Worm (Caenorhabditis elegans) whole organism, L2 larva: ENCODE results near the gene pno-1.
"Not testable (repeated sequence)": the region's sequence is repeated elsewhere in the genome, so short reads cannot be mapped to it uniquely, and the experiment has no call there.

ENCODE experiments used
- F13H6.1 ChIP-seq: sonication (generic microtip); optimal IDR thresholded peaks from 2 replicates; lab custom pipeline; 2016; ENCODE audit warnings: missing genetic modification characterization, missing compliant biosample characterization
- ZK546.5 ChIP-seq: sonication (generic microtip); optimal IDR thresholded peaks from 2 replicates; lab custom pipeline; 2017; ENCODE audit warnings: missing biosample characterization, missing genetic modification characterization
- alr-1 ChIP-seq: fragments of 150-350 bp; optimal IDR thresholded peaks from 2 replicates; lab custom pipeline; 2014; ENCODE audit warnings: missing biosample characterization, missing genetic modification characterization
- aly-2 ChIP-seq: fragments of 150-350 bp; optimal IDR thresholded peaks from 2 replicates; lab custom pipeline; 2014; ENCODE audit warnings: missing biosample characterization, missing genetic modification characterization
- blmp-1 ChIP-seq: sonication (generic microtip); optimal IDR thresholded peaks from 2 replicates; lab custom pipeline; 2017; ENCODE audit warnings: missing genetic modification characterization, mild to moderate bottlenecking, missing compliant biosample characterization, antibody characterized with exemption, moderate library complexity; ENCODE audit not compliant: insufficient read depth
- ceh-16 ChIP-seq: fragments of 150-350 bp; optimal IDR thresholded peaks from 2 replicates; lab custom pipeline; 2014; ENCODE audit warnings: missing biosample characterization, missing genetic modification characterization
- ceh-82 ChIP-seq: fragments of 150-350 bp; optimal IDR thresholded peaks from 2 replicates; lab custom pipeline; 2014; ENCODE audit warnings: missing biosample characterization, missing genetic modification characterization
- crh-2 ChIP-seq: sonication (generic microtip); optimal IDR thresholded peaks from 2 replicates; lab custom pipeline; 2017; ENCODE audit warnings: missing biosample characterization, missing genetic modification characterization
- egl-27 ChIP-seq: sonication (generic microtip); optimal IDR thresholded peaks from 3 replicates; lab custom pipeline; 2017; ENCODE audit warnings: missing biosample characterization, missing genetic modification reagents, missing genetic modification characterization
- elt-1 ChIP-seq: fragments of 150-350 bp; optimal IDR thresholded peaks from 2 replicates; lab custom pipeline; 2014; ENCODE audit warnings: missing biosample characterization, missing genetic modification characterization
- elt-3 ChIP-seq: sonication (generic microtip); optimal IDR thresholded peaks from 2 replicates; lab custom pipeline; 2017; ENCODE audit warnings: missing biosample characterization, missing genetic modification characterization
- fos-1 ChIP-seq: fragments of 150-350 bp; optimal IDR thresholded peaks from 2 replicates; lab custom pipeline; 2014; ENCODE audit warnings: missing biosample characterization, missing genetic modification characterization
- gmeb-1 ChIP-seq: fragments of 150-350 bp; optimal IDR thresholded peaks from 2 replicates; lab custom pipeline; 2014; ENCODE audit warnings: missing biosample characterization, missing genetic modification characterization
- lin-13 ChIP-seq: fragments of 150-350 bp; optimal IDR thresholded peaks from 2 replicates; lab custom pipeline; 2014; ENCODE audit warnings: missing biosample characterization, missing genetic modification reagents, missing genetic modification characterization
- lsy-2 ChIP-seq, 2 experiments: fragments of 150-350 bp in 1 of 2; sonication (generic microtip) in 1 of 2; optimal IDR thresholded peaks; 2 replicates each; lab custom pipeline; 2014 to 2017; ENCODE audit warnings: missing biosample characterization in 2 of 2, missing genetic modification characterization in 2 of 2
- mab-5 ChIP-seq: fragments of 150-350 bp; optimal IDR thresholded peaks from 2 replicates; lab custom pipeline; 2014; ENCODE audit warnings: missing biosample characterization, missing genetic modification characterization
- mbf-1 ChIP-seq: sonication (generic microtip); optimal IDR thresholded peaks from 2 replicates; lab custom pipeline; 2017; ENCODE audit warnings: missing biosample characterization, missing genetic modification characterization
- nhr-10 ChIP-seq: sonication (generic microtip); optimal IDR thresholded peaks from 2 replicates; lab custom pipeline; 2017; ENCODE audit warnings: missing biosample characterization, missing genetic modification characterization
- nhr-12 ChIP-seq: fragments of 150-350 bp; optimal IDR thresholded peaks from 2 replicates; lab custom pipeline; 2014; ENCODE audit warnings: missing biosample characterization, missing genetic modification characterization
- nhr-129 ChIP-seq: fragments of 150-350 bp; optimal IDR thresholded peaks from 2 replicates; lab custom pipeline; 2014; ENCODE audit warnings: missing biosample characterization, missing genetic modification characterization
- nhr-21 ChIP-seq: fragments of 150-350 bp; optimal IDR thresholded peaks from 2 replicates; lab custom pipeline; 2014; ENCODE audit warnings: missing biosample characterization, missing genetic modification characterization
- nhr-23 ChIP-seq: fragments of 150-350 bp; optimal IDR thresholded peaks from 2 replicates; lab custom pipeline; 2014; ENCODE audit warnings: missing biosample characterization, missing genetic modification reagents, missing genetic modification characterization
- nhr-237 ChIP-seq: fragments of 150-350 bp; optimal IDR thresholded peaks from 2 replicates; lab custom pipeline; 2014; ENCODE audit warnings: missing biosample characterization, missing genetic modification characterization
- nhr-6 ChIP-seq: fragments of 150-350 bp; optimal IDR thresholded peaks from 2 replicates; lab custom pipeline; 2014; ENCODE audit warnings: missing biosample characterization, missing genetic modification characterization
- nhr-77 ChIP-seq: fragments of 150-350 bp; optimal IDR thresholded peaks from 2 replicates; lab custom pipeline; 2014; ENCODE audit warnings: missing biosample characterization, missing genetic modification characterization
- sem-4 ChIP-seq: fragments of 150-350 bp; optimal IDR thresholded peaks from 2 replicates; lab custom pipeline; 2014; ENCODE audit warnings: missing biosample characterization, missing genetic modification reagents, missing genetic modification characterization
- sma-3 ChIP-seq: sonication (generic microtip); optimal IDR thresholded peaks from 2 replicates; lab custom pipeline; 2016; ENCODE audit warnings: missing genetic modification reagents, missing genetic modification characterization, missing compliant biosample characterization
- sma-9 ChIP-seq, 2 experiments: fragments of 150-350 bp in 1 of 2; sonication (generic microtip) in 1 of 2; optimal IDR thresholded peaks; 2 replicates each; lab custom pipeline; 2014 to 2016; ENCODE audit warnings: missing genetic modification characterization in 2 of 2, mild to moderate bottlenecking in 1 of 2, missing biosample characterization in 1 of 2, missing compliant biosample characterization in 1 of 2, missing genetic modification reagents in 1 of 2, moderate library complexity in 1 of 2
- unc-55 ChIP-seq: fragments of 150-350 bp; sonication (generic microtip); optimal IDR thresholded peaks from 3 replicates; lab custom pipeline; 2014; ENCODE audit warnings: missing biosample characterization, missing genetic modification reagents, missing genetic modification characterization
- unc-62 ChIP-seq: fragments of 150-350 bp; optimal IDR thresholded peaks from 2 replicates; lab custom pipeline; 2014; ENCODE audit warnings: missing biosample characterization, missing genetic modification reagents, missing genetic modification characterization
- zag-1 ChIP-seq: fragments of 150-350 bp; optimal IDR thresholded peaks from 2 replicates; lab custom pipeline; 2014; ENCODE audit warnings: missing biosample characterization, missing genetic modification characterization
- ztf-1 ChIP-seq: fragments of 200-800 bp; sonication (Bioruptor generic); conservative IDR thresholded peaks from 2 replicates; pipeline ENCODE4 v1.3.6; 2022; ENCODE audit warnings: missing genetic modification characterization, missing compliant biosample characterization
- ztf-11 ChIP-seq: sonication (generic microtip); optimal IDR thresholded peaks from 2 replicates; lab custom pipeline; 2017; ENCODE audit warnings: missing biosample characterization, missing genetic modification characterization
- ztf-4 ChIP-seq: fragments of 150-350 bp; optimal IDR thresholded peaks from 2 replicates; lab custom pipeline; 2014; ENCODE audit warnings: missing biosample characterization, missing genetic modification characterization

Gene pno-1

ce11 chrII:9740552-9740951 is 2.1 kb downstream of the pno-1 start:
- TF ChIP-seq sma-9 (GFP tag; optimal IDR thresholded peaks at IDR 0.05; lab: Kevin White, UChicago) (peak; percentile 10), sma-9 (tag; optimal IDR thresholded peaks at IDR 0.05; lab: Kevin White, UChicago) (no peak), nhr-10 (tag; lab: Kevin White, UChicago) (no peak), mab-5 (tag; lab: Kevin White, UChicago) (no peak), fos-1 (tag; lab: Kevin White, UChicago) (peak; percentile 39), lsy-2 (tag; optimal IDR thresholded peaks at IDR 0.05; lab: Kevin White, UChicago) (peak in 1 of 2 experiments; percentile 53), crh-2 (peak; percentile 42)
- TF ChIP-seq, all 48 proteins: peak for 4

DNA sequence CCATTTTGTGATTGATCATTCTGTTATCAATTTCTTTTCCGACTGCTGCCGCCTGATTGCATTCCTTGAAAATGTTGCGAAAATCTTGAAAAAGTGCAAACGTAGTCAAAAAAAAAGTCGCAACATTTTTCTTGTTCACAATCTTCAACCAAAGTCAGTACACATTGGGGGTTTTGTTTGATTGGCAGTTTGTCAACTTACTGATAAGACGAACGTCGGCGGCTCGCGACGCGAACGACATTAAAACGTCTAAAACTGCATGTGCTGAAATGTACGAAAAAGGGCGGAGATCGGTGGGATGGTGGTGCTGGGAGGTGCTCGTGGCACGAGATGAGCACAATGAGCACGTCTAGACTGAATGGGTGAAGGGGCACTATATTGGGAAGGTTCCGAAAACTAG is 3.9 kb downstream of the pno-1 start:
- no peak for TF ChIP-seq gmeb-1 (tag; lab: Kevin White, UChicago)
- TF ChIP-seq ztf-11 (tag; lab: Kevin White, UChicago) = no peak
- TF ChIP-seq nhr-12 (tag; lab: Kevin White, UChicago) = no peak
- peak; percentile 81 for TF ChIP-seq fos-1 (tag; lab: Kevin White, UChicago)
- TF ChIP-seq nhr-6 (tag; lab: Kevin White, UChicago) = no peak
- no peak for TF ChIP-seq nhr-129 (tag; lab: Kevin White, UChicago)
- no peak for TF ChIP-seq mbf-1 (tag; lab: Kevin White, UChicago)
- TF ChIP-seq unc-62 (GFP tag; lab: Kevin White, UChicago) = no peak
- peak; percentile 36 for TF ChIP-seq crh-2
- TF ChIP-seq alr-1 (tag; lab: Kevin White, UChicago) = no peak
- TF ChIP-seq nhr-23 (tag; lab: Kevin White, UChicago) = no peak
- no peak for TF ChIP-seq zag-1
- TF ChIP-seq F13H6.1 = peak; percentile 37
- no peak for TF ChIP-seq sma-9 (GFP tag; optimal IDR thresholded peaks at IDR 0.05; lab: Kevin White, UChicago)
- TF ChIP-seq sma-9 (tag; optimal IDR thresholded peaks at IDR 0.05; lab: Kevin White, UChicago) = no peak
- no peak for TF ChIP-seq nhr-10 (tag; lab: Kevin White, UChicago)

DNA sequence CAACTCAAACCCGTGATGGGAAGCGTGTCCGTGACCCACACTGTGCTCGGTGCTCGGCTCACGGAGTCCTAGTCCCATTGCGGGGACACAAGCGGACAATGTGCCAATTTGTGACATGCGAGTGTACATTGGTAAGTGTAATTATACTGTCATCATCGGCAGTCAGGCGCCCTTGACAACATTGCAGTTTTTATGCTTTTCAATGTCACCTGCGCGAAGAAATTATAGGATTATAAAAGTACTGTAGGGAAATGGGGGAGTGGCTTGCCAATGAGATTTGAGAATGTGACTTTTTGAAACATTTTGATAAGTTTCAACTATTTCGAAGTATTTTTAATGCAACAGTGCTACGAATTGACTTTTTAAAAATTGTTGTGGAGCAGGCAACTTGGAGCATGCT is 6.9 kb downstream of the pno-1 start:
- TF ChIP-seq F13H6.1 (no peak), aly-2 (tag; lab: Kevin White, UChicago) (no peak), ztf-4 (tag; lab: Kevin White, UChicago) (no peak), fos-1 (tag; lab: Kevin White, UChicago) (no peak), sem-4 (tag; lab: Kevin White, UChicago) (no peak), elt-1 (tag; lab: Kevin White, UChicago) (no peak), mbf-1 (tag; lab: Kevin White, UChicago) (no peak), unc-55 (GFP tag; lab: Kevin White, UChicago) (no peak), ceh-82 (tag; lab: Kevin White, UChicago) (no peak), nhr-77 (tag; lab: Kevin White, UChicago) (no peak)

ce11 chrII:9731810-9732209 is 10.9 kb downstream of the pno-1 start, which contains the start of gene mab-3:
mab-3 (plus strand) TSS chrII:9732137.
- not testable (repeated sequence) for TF ChIP-seq zag-1; sma-3 (GFP tag; lab: Kevin White, UChicago); ceh-16 (tag; lab: Kevin White, UChicago)

- TF ChIP-seq nhr-237 (tag; lab: Kevin White, UChicago) (no peak), F13H6.1 (no peak), alr-1 (tag; lab: Kevin White, UChicago) (no peak), lin-13 (no peak), ztf-1 (GFP tag; lab: Robert Waterston, UW) (no peak), nhr-21 (tag; lab: Kevin White, UChicago) (no peak)
Observed at ce11 chrII:9729866-9730265, 12.8 kb downstream of the pno-1 start.

DNA sequence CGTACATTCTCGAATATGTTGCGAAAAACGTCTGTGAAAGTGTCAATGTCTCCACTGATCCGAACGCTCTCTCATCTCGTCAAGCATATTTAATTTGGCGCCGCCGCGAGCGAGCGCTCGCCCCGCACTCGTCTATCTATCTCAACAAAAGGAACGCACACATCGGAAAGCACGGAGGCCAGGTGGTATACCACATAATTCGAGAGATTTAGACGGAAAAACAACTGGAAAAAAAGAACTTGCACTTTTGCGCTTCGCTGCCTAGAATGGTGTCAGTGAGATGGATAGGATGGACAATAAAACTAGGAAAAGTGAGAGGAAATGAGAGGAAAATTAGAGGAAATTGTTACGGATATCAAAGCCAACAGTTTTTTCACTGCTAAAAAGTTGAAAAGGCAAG is 13.5 kb downstream of the pno-1 start:
- TF ChIP-seq lsy-2 (tag; optimal IDR thresholded peaks at IDR 0.05; lab: Kevin White, UChicago) = no peak
- no peak for TF ChIP-seq sem-4 (tag; lab: Kevin White, UChicago)
- TF ChIP-seq nhr-6 (tag; lab: Kevin White, UChicago) = no peak
- TF ChIP-seq blmp-1 (tag; lab: Kevin White, UChicago) = peak; percentile 31
- peak; percentile 44 for TF ChIP-seq F13H6.1
- TF ChIP-seq nhr-12 (tag; lab: Kevin White, UChicago) = no peak
- no peak for TF ChIP-seq lin-13
- TF ChIP-seq ztf-1 (GFP tag; lab: Robert Waterston, UW) = no peak
- TF ChIP-seq egl-27 (tag; lab: Kevin White, UChicago) = peak; percentile 65
- TF ChIP-seq elt-1 (tag; lab: Kevin White, UChicago) = no peak
- no peak for TF ChIP-seq sma-3 (GFP tag; lab: Kevin White, UChicago)
- TF ChIP-seq nhr-21 (tag; lab: Kevin White, UChicago) = peak; percentile 34
- no peak for TF ChIP-seq nhr-237 (tag; lab: Kevin White, UChicago)
- TF ChIP-seq alr-1 (tag; lab: Kevin White, UChicago) = no peak
- TF ChIP-seq elt-3 (tag; lab: Kevin White, UChicago) = no peak
- TF ChIP-seq sma-9 (GFP tag; optimal IDR thresholded peaks at IDR 0.05; lab: Kevin White, UChicago) = no peak
- TF ChIP-seq sma-9 (tag; optimal IDR thresholded peaks at IDR 0.05; lab: Kevin White, UChicago) = no peak
- TF ChIP-seq mab-5 (tag; lab: Kevin White, UChicago) = no peak
- TF ChIP-seq fos-1 (tag; lab: Kevin White, UChicago) = peak; percentile 2
- TF ChIP-seq crh-2 = no peak
- TF ChIP-seq ZK546.5 = no peak
